Fruit fly (Drosophila melanogaster): Measurements from ENCODE around the gene CG4789.

The CG4789 gene

dm6 chrX:16751579-16752156, 49.1 kb upstream of the CG4789 start, which contains the start of gene goe (continued):
- TF ChIP-seq grn (GFP tag; optimal IDR thresholded peaks at IDR 0.05) = peak; percentile 64
- TF ChIP-seq Hmx (GFP tag; optimal IDR thresholded peaks at IDR 0.05) = peak; percentile 42
- TF ChIP-seq NfI (GFP tag; optimal IDR thresholded peaks at IDR 0.05) = peak; percentile 90
- TF ChIP-seq ase (GFP tag; IDR thresholded peaks at IDR 0.05) = peak; percentile 73; the same call in 2 of the 3 replicates
- TF ChIP-seq amos (GFP tag; IDR thresholded peaks at IDR 0.05; ENCODE audit: partially characterized antibody) = peak; percentile 97
- TF ChIP-seq ttk (GFP tag; IDR thresholded peaks at IDR 0.05) = peak; percentile 74
- TF ChIP-seq bsh (GFP tag; optimal IDR thresholded peaks at IDR 0.05) = peak in 1 of 2 experiments; percentile 63
- peak; percentile 70 for TF ChIP-seq HLH4C (GFP tag; IDR thresholded peaks at IDR 0.05; ENCODE audit: partially characterized antibody)
- peak; percentile 96 for TF ChIP-seq trem (tag; optimal IDR thresholded peaks at IDR 0.05)
- peak; percentile 74 for TF ChIP-seq CG2129 (GFP tag; IDR thresholded peaks at IDR 0.05; ENCODE audit: partially characterized antibody)
- peak; percentile 74 for TF ChIP-seq CG10654 (GFP tag; optimal IDR thresholded peaks at IDR 0.05)
- TF ChIP-seq z (GFP tag; IDR thresholded peaks at IDR 0.05) = no peak
- peak; percentile 85 for TF ChIP-seq CG18619 (GFP tag; optimal IDR thresholded peaks at IDR 0.05)
- peak; percentile 49; the same call in 2 of the 3 replicates for TF ChIP-seq CG11093 (GFP tag; IDR thresholded peaks at IDR 0.05)
- peak; percentile 2 for TF ChIP-seq jing (GFP tag; optimal IDR thresholded peaks at IDR 0.05)
- peak; percentile 87 for TF ChIP-seq Side (GFP tag; optimal IDR thresholded peaks at IDR 0.05)
- TF ChIP-seq run (tag; optimal IDR thresholded peaks at IDR 0.05) = peak; percentile 53
- TF ChIP-seq Oli (tag; optimal IDR thresholded peaks at IDR 0.05) = peak; percentile 45
- TF ChIP-seq CG8281 (tag; optimal IDR thresholded peaks at IDR 0.05) = peak; percentile 39
- peak; percentile 76 for TF ChIP-seq E2f1 (GFP tag; IDR thresholded peaks at IDR 0.05)
- peak; percentile 80 for TF ChIP-seq CG7786 (GFP tag; optimal IDR thresholded peaks at IDR 0.05)
- TF ChIP-seq sens (GFP tag) = peak; percentile 97
- TF ChIP-seq NK7.1 (GFP tag; optimal IDR thresholded peaks at IDR 0.05) = peak; percentile 70
- peak; percentile 64 for TF ChIP-seq CG4328 (GFP tag; optimal IDR thresholded peaks at IDR 0.05)
- TF ChIP-seq vnd (GFP tag; IDR thresholded peaks at IDR 0.05; ENCODE audit: partially characterized antibody) = peak; percentile 76
- TF ChIP-seq CG12391 (tag; optimal IDR thresholded peaks at IDR 0.05) = peak; percentile 86
- TF ChIP-seq onecut (GFP tag; IDR thresholded peaks at IDR 0.05) = peak; percentile 50
- TF ChIP-seq salm (tag; optimal IDR thresholded peaks at IDR 0.05) = peak; percentile 58
- peak; percentile 73 for TF ChIP-seq CG13296 (GFP tag; optimal IDR thresholded peaks at IDR 0.05)
- peak; percentile 91 for TF ChIP-seq Rfx (GFP tag; IDR thresholded peaks at IDR 0.05)
- TF ChIP-seq CG11085 (GFP tag; IDR thresholded peaks at IDR 0.05) = peak; percentile 86
- TF ChIP-seq CG18764 (GFP tag; optimal IDR thresholded peaks at IDR 0.05) = peak; percentile 47
- TF ChIP-seq CG10565 (GFP tag; optimal IDR thresholded peaks at IDR 0.05) = no peak
- TF ChIP-seq Atf6 (GFP tag; IDR thresholded peaks at IDR 0.05) = peak; percentile 79
- peak; percentile 61 for TF ChIP-seq CG2202 (tag; optimal IDR thresholded peaks at IDR 0.05)
- peak; percentile 76 for TF ChIP-seq CG7271 (tag; optimal IDR thresholded peaks at IDR 0.05)
- TF ChIP-seq shn (GFP tag; optimal IDR thresholded peaks at IDR 0.05) = peak; percentile 89
- peak; percentile 88 for TF ChIP-seq chm (GFP tag; IDR thresholded peaks at IDR 0.05)
- TF ChIP-seq CG31388 (GFP tag; optimal IDR thresholded peaks at IDR 0.05) = no peak
- peak; percentile 73 for TF ChIP-seq lmd (GFP tag; IDR thresholded peaks at IDR 0.05)
- TF ChIP-seq H2.0 (GFP tag; IDR thresholded peaks at IDR 0.05) = peak; percentile 78
- TF ChIP-seq CG43689 (GFP tag; IDR thresholded peaks at IDR 0.05) = peak; percentile 74
- peak; percentile 91 for TF ChIP-seq CHES-1-like (GFP tag; optimal IDR thresholded peaks at IDR 0.05)
- peak; percentile 95 for TF ChIP-seq bbx (GFP tag; IDR thresholded peaks at IDR 0.05; ENCODE audit: partially characterized antibody)
- TF ChIP-seq GATAe (GFP tag; conservative IDR thresholded peaks at IDR 0.05) = peak; percentile 51; the same call in 1 of the 2 replicates
- TF ChIP-seq YL-1 (GFP tag; optimal IDR thresholded peaks at IDR 0.05) = peak; percentile 50
- no peak for TF ChIP-seq peb (GFP tag; IDR thresholded peaks at IDR 0.05)
- no peak for TF ChIP-seq usp (GFP tag; optimal IDR thresholded peaks at IDR 0.05)
- peak; percentile 69; the same call in 1 of the 3 replicates for TF ChIP-seq C15 (GFP tag; IDR thresholded peaks at IDR 0.05)
- TF ChIP-seq Ets97D (GFP tag; optimal IDR thresholded peaks at IDR 0.05) = peak; percentile 100

Measured in whole organism, embryonic.